Worm (Caenorhabditis elegans) whole organism, late embryonic: Measurements from ENCODE around the gene fipr-1.

Experiments used
- C38D4.7 ChIP-seq: fragments of 200-800 bp; sonication (Bioruptor generic); optimal IDR thresholded peaks from 2 replicates; lab custom pipeline; 2018; ENCODE audit warnings: mild to moderate bottlenecking, missing genetic modification characterization, moderate library complexity, missing compliant biosample characterization
- F13H6.1 ChIP-seq: sonication (generic microtip); optimal IDR thresholded peaks from 2 replicates; lab custom pipeline; 2016; ENCODE audit warnings: missing genetic modification characterization, missing compliant biosample characterization
- K09A11.1 ChIP-seq: sonication (generic microtip); optimal IDR thresholded peaks from 2 replicates; lab custom pipeline; 2017; ENCODE audit warnings: antibody characterized with exemption, mild to moderate bottlenecking, missing genetic modification characterization, missing compliant biosample characterization; ENCODE audit not compliant: insufficient read depth
- ama-1 ChIP-seq: fragments of 150-350 bp; optimal IDR thresholded peaks from 2 replicates; lab custom pipeline; 2014
- ceh-18 ChIP-seq: sonication (generic microtip); optimal IDR thresholded peaks from 2 replicates; lab custom pipeline; 2016; ENCODE audit warnings: missing genetic modification characterization, missing compliant biosample characterization
- ceh-22 ChIP-seq: sonication (generic microtip); optimal IDR thresholded peaks from 2 replicates; lab custom pipeline; 2017; ENCODE audit warnings: missing biosample characterization, missing genetic modification characterization
- ceh-31 ChIP-seq: sonication (generic microtip); optimal IDR thresholded peaks from 2 replicates; lab custom pipeline; 2016; ENCODE audit warnings: missing genetic modification characterization, missing compliant biosample characterization
- ceh-34 ChIP-seq: sonication (generic microtip); optimal IDR thresholded peaks from 2 replicates; lab custom pipeline; 2016; ENCODE audit warnings: mild to moderate bottlenecking, missing genetic modification characterization, missing compliant biosample characterization
- ceh-48 ChIP-seq: sonication (generic microtip); optimal IDR thresholded peaks from 2 replicates; lab custom pipeline; 2016; ENCODE audit warnings: missing genetic modification characterization, inconsistent platforms, missing compliant biosample characterization
- ceh-6 ChIP-seq: fragments of 200-800 bp; sonication (Bioruptor generic); optimal IDR thresholded peaks from 2 replicates; lab custom pipeline; 2018; ENCODE audit warnings: mild to moderate bottlenecking, missing genetic modification characterization, missing compliant biosample characterization
- ceh-9 ChIP-seq: sonication (generic microtip); optimal IDR thresholded peaks from 2 replicates; lab custom pipeline; 2016; ENCODE audit warnings: mild to moderate bottlenecking, missing genetic modification characterization, inconsistent platforms, missing compliant biosample characterization
- dmd-4 ChIP-seq: sonication (generic microtip); optimal IDR thresholded peaks from 2 replicates; lab custom pipeline; 2016; ENCODE audit warnings: borderline replicate concordance, missing genetic modification characterization, missing compliant biosample characterization
- dve-1 ChIP-seq: sonication (generic microtip); optimal IDR thresholded peaks from 2 replicates; lab custom pipeline; 2017; ENCODE audit warnings: antibody characterized with exemption, mild to moderate bottlenecking, missing genetic modification characterization, missing compliant biosample characterization
- elt-4 ChIP-seq: sonication (generic microtip); optimal IDR thresholded peaks from 2 replicates; lab custom pipeline; 2016; ENCODE audit warnings: missing genetic modification characterization, missing compliant biosample characterization
- ets-4 ChIP-seq: sonication (generic microtip); optimal IDR thresholded peaks from 2 replicates; lab custom pipeline; 2016; ENCODE audit warnings: missing genetic modification characterization, missing compliant biosample characterization
- eyg-1 ChIP-seq: sonication (generic microtip); optimal IDR thresholded peaks from 2 replicates; lab custom pipeline; 2016; ENCODE audit warnings: missing genotype, missing genetic modification characterization, missing compliant biosample characterization
- fkh-10 ChIP-seq: fragments of 150-350 bp; optimal IDR thresholded peaks from 2 replicates; lab custom pipeline; 2014; ENCODE audit warnings: missing biosample characterization, missing genetic modification reagents, missing genetic modification characterization
- fkh-6 ChIP-seq: sonication (generic microtip); optimal IDR thresholded peaks from 2 replicates; lab custom pipeline; 2016; ENCODE audit warnings: missing genetic modification characterization, missing compliant biosample characterization
- gmeb-2 ChIP-seq: sonication (generic microtip); optimal IDR thresholded peaks from 2 replicates; lab custom pipeline; 2016; ENCODE audit warnings: missing genetic modification characterization, inconsistent platforms, missing compliant biosample characterization
- hlh-13 ChIP-seq: fragments of 200-800 bp; sonication (Bioruptor generic); optimal IDR thresholded peaks from 2 replicates; lab custom pipeline; 2018; ENCODE audit warnings: mild to moderate bottlenecking, missing genetic modification characterization, missing compliant biosample characterization
- hlh-15 ChIP-seq: sonication (generic microtip); optimal IDR thresholded peaks from 2 replicates; lab custom pipeline; 2016; ENCODE audit warnings: missing genetic modification characterization, missing compliant biosample characterization
- hlh-30 ChIP-seq: sonication (generic microtip); optimal IDR thresholded peaks from 2 replicates; lab custom pipeline; 2017; ENCODE audit warnings: antibody characterized with exemption, missing genetic modification characterization, missing compliant biosample characterization; ENCODE audit not compliant: insufficient read depth
- mec-3 ChIP-seq: sonication (generic microtip); optimal IDR thresholded peaks from 2 replicates; lab custom pipeline; 2016; ENCODE audit warnings: borderline replicate concordance, missing genetic modification characterization, missing compliant biosample characterization
- nfya-1 ChIP-seq: sonication (generic microtip); optimal IDR thresholded peaks from 2 replicates; lab custom pipeline; 2017; ENCODE audit warnings: missing genetic modification characterization, mild to moderate bottlenecking, missing compliant biosample characterization, antibody characterized with exemption, moderate library complexity
- nhr-11 ChIP-seq: fragments of 150-350 bp; optimal IDR thresholded peaks from 2 replicates; lab custom pipeline; 2014; ENCODE audit warnings: missing biosample characterization, missing genetic modification characterization
- nhr-232 ChIP-seq: sonication (generic microtip); optimal IDR thresholded peaks from 2 replicates; lab custom pipeline; 2016; ENCODE audit warnings: missing genetic modification characterization, missing compliant biosample characterization
- npax-4 ChIP-seq: sonication (generic microtip); optimal IDR thresholded peaks from 2 replicates; lab custom pipeline; 2016; ENCODE audit warnings: missing genetic modification characterization, missing compliant biosample characterization
- pha-4 ChIP-seq: fragments of 150-350 bp; optimal IDR thresholded peaks from 2 replicates; lab custom pipeline; 2018; ENCODE audit warnings: missing biosample characterization, missing genetic modification reagents, missing genetic modification characterization
- pqm-1 ChIP-seq: sonication (generic microtip); optimal IDR thresholded peaks from 2 replicates; lab custom pipeline; 2016; ENCODE audit warnings: missing genetic modification characterization, missing compliant biosample characterization
- ref-2 ChIP-seq: sonication (generic microtip); optimal IDR thresholded peaks from 2 replicates; lab custom pipeline; 2016; ENCODE audit warnings: missing genetic modification characterization, missing compliant biosample characterization
- rnt-1 ChIP-seq: sonication (generic microtip); optimal IDR thresholded peaks from 2 replicates; lab custom pipeline; 2016; ENCODE audit warnings: missing genetic modification characterization, missing compliant biosample characterization
- sdc-2 ChIP-seq: sonication (generic microtip); optimal IDR thresholded peaks from 2 replicates; lab custom pipeline; 2016; ENCODE audit warnings: missing genotype, missing genetic modification characterization, missing compliant biosample characterization
- syd-9 ChIP-seq: sonication (generic microtip); optimal IDR thresholded peaks from 2 replicates; lab custom pipeline; 2016; ENCODE audit warnings: mild to moderate bottlenecking, missing genetic modification characterization, moderate library complexity, missing compliant biosample characterization
- tbx-7 ChIP-seq: sonication (generic microtip); optimal IDR thresholded peaks from 2 replicates; lab custom pipeline; 2016; ENCODE audit warnings: missing genotype, missing genetic modification characterization, missing compliant biosample characterization
- unc-3 ChIP-seq, 2 experiments: fragments of 200-800 bp in 1 of 2; sonication (Bioruptor generic) in 1 of 2; sonication (generic microtip) in 1 of 2; conservative IDR thresholded peaks in 1 of 2; optimal IDR thresholded peaks in 1 of 2; 2 replicates each; pipeline versions ENCODE4 v1.3.6 to Lab custom; 2016 to 2022; ENCODE audit warnings: missing compliant biosample characterization in 2 of 2, missing genetic modification characterization in 2 of 2, missing genetic modification reagents in 1 of 2
- unc-42 ChIP-seq: sonication (generic microtip); optimal IDR thresholded peaks from 2 replicates; lab custom pipeline; 2016; ENCODE audit warnings: missing genotype, missing genetic modification characterization, missing compliant biosample characterization
- unc-86 ChIP-seq: sonication (generic microtip); optimal IDR thresholded peaks from 2 replicates; lab custom pipeline; 2016; ENCODE audit warnings: missing genetic modification characterization, missing compliant biosample characterization
- ztf-16 ChIP-seq: sonication (generic microtip); optimal IDR thresholded peaks from 2 replicates; lab custom pipeline; 2017; ENCODE audit warnings: missing genetic modification characterization, missing compliant biosample characterization

Gene fipr-1

ce11 chrV:12320274-12320839 is 41.2 kb downstream of the fipr-1 start:
- TF ChIP-seq nhr-232 (tag; lab: Kevin White, UChicago) (no peak), unc-86 (no peak), ceh-48 (no peak), ceh-31 (tag; lab: Kevin White, UChicago) (no peak), ceh-34 (tag; lab: Kevin White, UChicago) (no peak), dmd-4 (tag; lab: Kevin White, UChicago) (no peak), dve-1 (tag; lab: Kevin White, UChicago) (no peak), rnt-1 (tag; lab: Kevin White, UChicago) (no peak), npax-4 (tag; lab: Kevin White, UChicago) (no peak), hlh-30 (tag; lab: Kevin White, UChicago) (no peak), ceh-18 (no peak), C38D4.7 (GFP tag; lab: Kevin White, UChicago) (no peak), hlh-13 (GFP tag; lab: Kevin White, UChicago) (no peak), ceh-22 (tag; lab: Kevin White, UChicago) (no peak)

ce11 chrV:12317894-12318553 is 43.5 kb downstream of the fipr-1 start, which contains the start of the genes R04F11.5 and R04F11.2:
Gene R04F11.5, minus strand, starts transcription at chrV:12318019.
Gene R04F11.2, plus strand, starts transcription at chrV:12318381.
- TF ChIP-seq ets-4 (tag; lab: Kevin White, UChicago): no peak
- no peak for TF ChIP-seq hlh-15 (tag; lab: Kevin White, UChicago)
- TF ChIP-seq gmeb-2 (tag; lab: Kevin White, UChicago): no peak
- peak; percentile 12 for TF ChIP-seq ref-2 (tag; lab: Kevin White, UChicago)
- TF ChIP-seq hlh-30 (tag; lab: Kevin White, UChicago): no peak
- peak; percentile 15 for TF ChIP-seq unc-42 (tag; lab: Kevin White, UChicago)
- no peak for TF ChIP-seq ztf-16 (tag; lab: Kevin White, UChicago)
- TF ChIP-seq ama-1: no peak
- no peak for TF ChIP-seq ceh-48
- no peak for TF ChIP-seq syd-9 (tag; lab: Kevin White, UChicago)
- TF ChIP-seq fkh-6 (tag; lab: Kevin White, UChicago): no peak
- TF ChIP-seq nhr-232 (tag; lab: Kevin White, UChicago): no peak
- TF ChIP-seq fkh-10 (GFP tag; lab: Kevin White, UChicago): peak; percentile 6
- no peak for TF ChIP-seq eyg-1 (tag; lab: Kevin White, UChicago)
- no peak for TF ChIP-seq elt-4 (tag; lab: Kevin White, UChicago)
- no peak for TF ChIP-seq ceh-9
- TF ChIP-seq F13H6.1: no peak
- TF ChIP-seq ceh-31 (tag; lab: Kevin White, UChicago): peak; percentile 53
- TF ChIP-seq sdc-2 (tag; lab: Kevin White, UChicago): no peak
- TF ChIP-seq pqm-1 (tag; lab: Kevin White, UChicago): no peak
- TF ChIP-seq K09A11.1 (tag; lab: Kevin White, UChicago): no peak
- no peak for TF ChIP-seq mec-3 (tag; lab: Kevin White, UChicago)
- no peak for TF ChIP-seq unc-3 (GFP tag; conservative IDR thresholded peaks at IDR 0.05; lab: Robert Waterston, UW)
- TF ChIP-seq unc-3 (tag; optimal IDR thresholded peaks at IDR 0.05; lab: Kevin White, UChicago): no peak
- peak; percentile 8 for TF ChIP-seq ceh-18
- TF ChIP-seq ceh-6 (GFP tag; lab: Kevin White, UChicago): no peak
- peak; percentile 84 for TF ChIP-seq nfya-1
- no peak for TF ChIP-seq pha-4 (tag; lab: Kevin White, UChicago)
- no peak for TF ChIP-seq nhr-11 (tag; lab: Kevin White, UChicago)
- TF ChIP-seq tbx-7 (tag; lab: Kevin White, UChicago): no peak
- no peak for TF ChIP-seq dve-1 (tag; lab: Kevin White, UChicago)
